Worm (Caenorhabditis elegans) whole organism, L4 larva: Measurements from ENCODE around the gene ubc-8.

Experiments
- F10B5.3 ChIP-seq: sonication (generic microtip); optimal IDR thresholded peaks from 2 replicates; lab custom pipeline; 2016; ENCODE audit warnings: mild to moderate bottlenecking, missing genetic modification characterization, missing compliant biosample characterization
- F44E2.7 ChIP-seq: fragments of 200-800 bp; sonication (Bioruptor generic); IDR thresholded peaks from 2 replicates; pipeline ENCODE4 v2.1.2; 2022; ENCODE audit warnings: missing genetic modification characterization, missing compliant biosample characterization
- F49E8.2 ChIP-seq: sonication (generic microtip); optimal IDR thresholded peaks from 2 replicates; lab custom pipeline; 2016; ENCODE audit warnings: missing compliant biosample characterization, mild to moderate bottlenecking, missing genetic modification characterization, borderline replicate concordance
- R02D3.7 ChIP-seq: fragments of 150-350 bp; sonication (generic microtip); optimal IDR thresholded peaks from 3 replicates; lab custom pipeline; 2014; ENCODE audit warnings: missing biosample characterization, missing genetic modification characterization
- Y105C5A.15 ChIP-seq: fragments of 200-800 bp; sonication (Bioruptor generic); IDR thresholded peaks from 2 replicates; pipeline ENCODE4 v1.3.6; 2022; ENCODE audit warnings: missing genetic modification characterization, missing compliant biosample characterization
- Y5F2A.4 ChIP-seq: fragments of 200-800 bp; sonication (Bioruptor generic); optimal IDR thresholded peaks from 2 replicates; lab custom pipeline; 2018; ENCODE audit warnings: mild to moderate bottlenecking, missing genetic modification characterization, missing compliant biosample characterization
- Y75B8A.6 ChIP-seq: fragments of 200-800 bp; sonication (Bioruptor generic); IDR thresholded peaks from 2 replicates; pipeline ENCODE4 v1.3.6; 2022; ENCODE audit warnings: missing genetic modification reagents, missing genetic modification characterization, missing compliant biosample characterization
- aly-2 ChIP-seq: sonication (generic microtip); optimal IDR thresholded peaks from 2 replicates; lab custom pipeline; 2018; ENCODE audit warnings: missing biosample characterization, missing genetic modification characterization
- ama-1 ChIP-seq: fragments of 150-350 bp; optimal IDR thresholded peaks from 2 replicates; lab custom pipeline; 2014; ENCODE audit warnings: inconsistent platforms, mixed read lengths
- attf-4 ChIP-seq: sonication (generic microtip); optimal IDR thresholded peaks from 3 replicates; lab custom pipeline; 2017; ENCODE audit warnings: missing biosample characterization, missing genetic modification characterization
- ceh-28 ChIP-seq: fragments of 150-350 bp; optimal IDR thresholded peaks from 2 replicates; lab custom pipeline; 2014; ENCODE audit warnings: missing biosample characterization, missing genetic modification reagents, missing genetic modification characterization
- ceh-32 ChIP-seq: sonication (generic microtip); optimal IDR thresholded peaks from 2 replicates; lab custom pipeline; 2016; ENCODE audit warnings: mild to moderate bottlenecking, missing genetic modification characterization, missing compliant biosample characterization; ENCODE audit not compliant: poor library complexity
- ces-1 ChIP-seq: fragments of 150-350 bp; sonication (generic microtip); optimal IDR thresholded peaks from 4 replicates; lab custom pipeline; 2014; ENCODE audit warnings: missing biosample characterization, missing genetic modification reagents, missing genetic modification characterization
- cey-2 ChIP-seq: sonication (generic microtip); optimal IDR thresholded peaks from 3 replicates; lab custom pipeline; 2017; ENCODE audit warnings: missing genetic modification characterization, mild to moderate bottlenecking, missing compliant biosample characterization, antibody characterized with exemption, borderline replicate concordance; ENCODE audit not compliant: insufficient read depth
- daf-19 ChIP-seq: fragments of 200-800 bp; sonication (Bioruptor generic); conservative IDR thresholded peaks from 2 replicates; pipeline ENCODE4 v1.3.6; 2022; ENCODE audit warnings: missing genetic modification characterization, missing compliant biosample characterization
- dmd-9 ChIP-seq: fragments of 200-800 bp; sonication (Bioruptor generic); IDR thresholded peaks from 2 replicates; pipeline ENCODE4 v1.3.6; 2022; ENCODE audit warnings: missing genetic modification reagents, missing genetic modification characterization, missing compliant biosample characterization
- dpl-1 ChIP-seq: fragments of 150-350 bp; optimal IDR thresholded peaks from 2 replicates; lab custom pipeline; 2014; ENCODE audit warnings: missing biosample characterization, missing genetic modification reagents, missing genetic modification characterization
- fkh-10 ChIP-seq: fragments of 150-350 bp; optimal IDR thresholded peaks from 2 replicates; lab custom pipeline; 2014; ENCODE audit warnings: missing biosample characterization, missing genetic modification reagents, missing genetic modification characterization
- gei-8 ChIP-seq: fragments of 200-800 bp; sonication (Bioruptor generic); optimal IDR thresholded peaks from 2 replicates; lab custom pipeline; 2018; ENCODE audit warnings: mild to moderate bottlenecking, missing genetic modification characterization, missing compliant biosample characterization
- hlh-30 ChIP-seq: sonication (generic microtip); optimal IDR thresholded peaks from 2 replicates; lab custom pipeline; 2017; ENCODE audit warnings: antibody characterized with exemption, mild to moderate bottlenecking, missing genetic modification characterization, missing compliant biosample characterization; ENCODE audit not compliant: insufficient read depth
- jun-1 ChIP-seq: fragments of 150-350 bp; optimal IDR thresholded peaks from 2 replicates; lab custom pipeline; 2014; ENCODE audit warnings: missing biosample characterization, missing genetic modification reagents, missing genetic modification characterization
- lim-7 ChIP-seq: fragments of 200-800 bp; sonication (Bioruptor generic); IDR thresholded peaks from 2 replicates; pipeline ENCODE4 v1.3.6; 2022; ENCODE audit warnings: missing genetic modification characterization, missing compliant biosample characterization
- lin-1 ChIP-seq: fragments of 200-800 bp; sonication (Bioruptor generic); IDR thresholded peaks from 2 replicates; pipeline ENCODE4 v1.3.6; 2022; ENCODE audit warnings: missing genetic modification reagents, missing genetic modification characterization, missing compliant biosample characterization
- lin-38 ChIP-seq: fragments of 200-800 bp; sonication (Bioruptor generic); IDR thresholded peaks from 2 replicates; pipeline ENCODE4 v1.3.6; 2022; ENCODE audit warnings: missing genetic modification reagents, missing genetic modification characterization, missing compliant biosample characterization
- lir-3 ChIP-seq: sonication (generic microtip); optimal IDR thresholded peaks from 2 replicates; lab custom pipeline; 2016; ENCODE audit warnings: mild to moderate bottlenecking, missing genetic modification characterization, missing compliant biosample characterization
- lsy-2 ChIP-seq, 2 experiments: fragments of 150-350 bp in 1 of 2; sonication (generic microtip) in 1 of 2; optimal IDR thresholded peaks; 2 replicates each; lab custom pipeline; 2014 to 2017; ENCODE audit warnings: missing biosample characterization in 2 of 2, missing genetic modification characterization in 2 of 2
- madf-5 ChIP-seq, 2 experiments: fragments of 200-800 bp; sonication (Bioruptor generic); IDR thresholded peaks; 2 replicates each; pipeline ENCODE4 v1.3.6; 2022; ENCODE audit warnings: missing compliant biosample characterization in 2 of 2, missing genetic modification characterization in 2 of 2
- madf-9 ChIP-seq: fragments of 200-800 bp; sonication (Bioruptor generic); conservative IDR thresholded peaks from 2 replicates; pipeline ENCODE4 v1.3.6; 2022; ENCODE audit warnings: missing genetic modification reagents, missing genetic modification characterization, missing compliant biosample characterization
- mdl-1 ChIP-seq, 2 experiments: fragments of 150-350 bp in 1 of 2; sonication (generic microtip) in 1 of 2; optimal IDR thresholded peaks; 2 replicates each; lab custom pipeline; 2014 to 2017; ENCODE audit warnings: missing biosample characterization in 2 of 2, missing genetic modification characterization in 2 of 2
- mdt-29 ChIP-seq: fragments of 200-800 bp; sonication (Bioruptor generic); IDR thresholded peaks from 2 replicates; pipeline ENCODE4 v1.3.6; 2022; ENCODE audit warnings: missing genetic modification reagents, missing genetic modification characterization, missing compliant biosample characterization
- mep-1 ChIP-seq: fragments of 150-350 bp; sonication (generic microtip); optimal IDR thresholded peaks from 3 replicates; lab custom pipeline; 2014; ENCODE audit warnings: missing biosample characterization, missing genetic modification characterization
- mes-2 ChIP-seq: sonication (generic microtip); optimal IDR thresholded peaks from 2 replicates; lab custom pipeline; 2016; ENCODE audit warnings: missing genotype, mild to moderate bottlenecking, missing genetic modification characterization, missing compliant biosample characterization; ENCODE audit not compliant: poor library complexity, severe bottlenecking
- nhr-10 ChIP-seq: fragments of 150-350 bp; optimal IDR thresholded peaks from 2 replicates; lab custom pipeline; 2014; ENCODE audit warnings: missing biosample characterization, missing genetic modification characterization
- nhr-11 ChIP-seq: fragments of 150-350 bp; optimal IDR thresholded peaks from 2 replicates; lab custom pipeline; 2014; ENCODE audit warnings: missing biosample characterization, missing genetic modification characterization
- nhr-111 ChIP-seq: fragments of 200-800 bp; sonication (Bioruptor generic); optimal IDR thresholded peaks from 2 replicates; lab custom pipeline; 2018; ENCODE audit warnings: mild to moderate bottlenecking, missing genetic modification characterization, missing compliant biosample characterization
- nhr-237 ChIP-seq: sonication (generic microtip); optimal IDR thresholded peaks from 2 replicates; lab custom pipeline; 2017; ENCODE audit warnings: missing biosample characterization, missing genetic modification characterization
- nhr-25 ChIP-seq: sonication (generic microtip); optimal IDR thresholded peaks from 2 replicates; lab custom pipeline; 2017; ENCODE audit warnings: missing genetic modification characterization, mild to moderate bottlenecking, missing compliant biosample characterization, antibody characterized with exemption, moderate library complexity, borderline replicate concordance; ENCODE audit not compliant: insufficient read depth
- nhr-28 ChIP-seq: fragments of 150-350 bp; optimal IDR thresholded peaks from 2 replicates; lab custom pipeline; 2014; ENCODE audit warnings: missing biosample characterization, missing genetic modification characterization
- nhr-41 ChIP-seq: fragments of 200-800 bp; sonication (Bioruptor generic); IDR thresholded peaks from 2 replicates; pipeline ENCODE4 v1.3.6; 2022; ENCODE audit warnings: missing genetic modification reagents, missing genetic modification characterization, missing compliant biosample characterization
- pha-4 ChIP-seq, 2 experiments: fragments of 150-350 bp in 1 of 2; fragments of 200-800 bp in 1 of 2; sonication (Bioruptor generic) in 1 of 2; IDR thresholded peaks in 1 of 2; optimal IDR thresholded peaks in 1 of 2; 2 replicates each; pipeline versions ENCODE4 v1.3.6 to Lab custom; 2014 to 2022; ENCODE audit warnings: missing genetic modification characterization in 2 of 2, missing genetic modification reagents in 2 of 2, missing biosample characterization in 1 of 2, missing compliant biosample characterization in 1 of 2
- php-3 ChIP-seq: fragments of 200-800 bp; sonication (Bioruptor generic); IDR thresholded peaks from 2 replicates; pipeline ENCODE4 v1.3.6; 2022; ENCODE audit warnings: missing genetic modification reagents, missing genetic modification characterization, missing compliant biosample characterization
- saeg-2 ChIP-seq: fragments of 200-800 bp; sonication (Bioruptor generic); IDR thresholded peaks from 2 replicates; pipeline ENCODE4 v1.3.6; 2022; ENCODE audit warnings: missing genetic modification reagents, missing genetic modification characterization, missing compliant biosample characterization
- sdz-12 ChIP-seq: fragments of 200-800 bp; sonication (Bioruptor generic); optimal IDR thresholded peaks from 2 replicates; lab custom pipeline; 2018; ENCODE audit warnings: mild to moderate bottlenecking, missing genetic modification characterization, missing compliant biosample characterization
- spr-3 ChIP-seq: fragments of 200-800 bp; sonication (Bioruptor generic); optimal IDR thresholded peaks from 2 replicates; lab custom pipeline; 2018; ENCODE audit warnings: mild to moderate bottlenecking, missing genetic modification characterization, missing compliant biosample characterization
- unc-39 ChIP-seq: sonication (generic microtip); optimal IDR thresholded peaks from 2 replicates; lab custom pipeline; 2017; ENCODE audit warnings: missing biosample characterization, missing genetic modification characterization
- unc-62 ChIP-seq, 3 experiments: fragments of 150-350 bp in 1 of 3; sonication (generic microtip); optimal IDR thresholded peaks in 2 of 3; peaks in 1 of 3; 1 replicate in 1 of 3; 2 replicates in 2 of 3; lab custom pipeline; 2014 to 2017; ENCODE audit warnings: missing biosample characterization in 3 of 3, missing genetic modification characterization in 3 of 3, missing genetic modification reagents in 3 of 3, missing genotype in 1 of 3
- vab-7 ChIP-seq: fragments of 200-800 bp; sonication (Bioruptor generic); IDR thresholded peaks from 2 replicates; pipeline ENCODE4 v1.3.6; 2022; ENCODE audit warnings: missing genetic modification reagents, missing genetic modification characterization, missing compliant biosample characterization
- zfp-2 ChIP-seq: sonication (generic microtip); optimal IDR thresholded peaks from 2 replicates; lab custom pipeline; 2016; ENCODE audit warnings: mild to moderate bottlenecking, missing genetic modification characterization, missing compliant biosample characterization
- zfp-3 ChIP-seq: fragments of 200-800 bp; sonication (Bioruptor generic); conservative IDR thresholded peaks from 2 replicates; pipeline ENCODE4 v1.3.6; 2022; ENCODE audit warnings: missing genetic modification reagents, missing genetic modification characterization, missing compliant biosample characterization
- zip-2 ChIP-seq: fragments of 150-350 bp; optimal IDR thresholded peaks from 2 replicates; lab custom pipeline; 2014; ENCODE audit warnings: missing biosample characterization, missing genetic modification characterization

ubc-8 gene

ce11 chrIV:2725784-2726183 is 18.7 kb upstream of the ubc-8 start, which contains the start of gene ubxn-2 (continued):
- TF ChIP-seq cey-2 (tag; lab: Kevin White, UChicago) (no peak), mdl-1 (tag; optimal IDR thresholded peaks at IDR 0.05; lab: Kevin White, UChicago) (peak in 1 of 2 experiments; percentile 52), mep-1 (tag; lab: Kevin White, UChicago) (peak; percentile 79), spr-3 (GFP tag; lab: Kevin White, UChicago) (peak; percentile 32), nhr-28 (tag; lab: Kevin White, UChicago) (peak; percentile 43), pha-4 (GFP tag; IDR thresholded peaks at IDR 0.05; lab: Robert Waterston, UW) (peak; percentile 67), pha-4 (tag; optimal IDR thresholded peaks at IDR 0.05; lab: Kevin White, UChicago) (no peak), lin-1 (GFP tag; lab: Robert Waterston, UW) (no peak), nhr-11 (tag; lab: Kevin White, UChicago) (peak; percentile 24), madf-5 (GFP tag; IDR thresholded peaks at IDR 0.05; lab: Robert Waterston, UW) (no peak), unc-62 (GFP tag; optimal IDR thresholded peaks at IDR 0.05 in 1 of 2; lab: Kevin White, UChicago) (no peak), unc-62 (tag; optimal IDR thresholded peaks at IDR 0.05; lab: Kevin White, UChicago) (no peak), zfp-2 (tag; lab: Kevin White, UChicago) (no peak), fkh-10 (GFP tag; lab: Kevin White, UChicago) (peak; percentile 34), dpl-1 (GFP tag; lab: Kevin White, UChicago) (peak; percentile 83), ceh-32 (no peak), hlh-30 (tag; lab: Kevin White, UChicago) (peak; percentile 67), vab-7 (no peak), nhr-237 (tag; lab: Kevin White, UChicago) (no peak), R02D3.7 (no peak), saeg-2 (GFP tag; lab: Robert Waterston, UW) (no peak), daf-19 (GFP tag; lab: Robert Waterston, UW) (no peak), mdt-29 (GFP tag; lab: Robert Waterston, UW) (no peak), lin-38 (peak; percentile 85), nhr-41 (GFP tag; lab: Robert Waterston, UW) (no peak), ces-1 (GFP tag; lab: Kevin White, UChicago) (no peak), zip-2 (tag; lab: Kevin White, UChicago) (no peak), lim-7 (GFP tag; lab: Robert Waterston, UW) (no peak), jun-1 (tag; lab: Kevin White, UChicago) (peak; percentile 35), Y105C5A.15 (GFP tag; lab: Robert Waterston, UW) (no peak), ceh-28 (tag; lab: Kevin White, UChicago) (no peak), F49E8.2 (tag; lab: Kevin White, UChicago) (no peak), lsy-2 (tag; optimal IDR thresholded peaks at IDR 0.05; lab: Kevin White, UChicago) (peak in 1 of 2 experiments; percentile 89), F10B5.3 (tag; lab: Kevin White, UChicago) (peak; percentile 25), nhr-10 (tag; lab: Kevin White, UChicago) (no peak), php-3 (GFP tag; lab: Robert Waterston, UW) (no peak), Y75B8A.6 (GFP tag; lab: Robert Waterston, UW) (no peak), sdz-12 (no peak), madf-9 (GFP tag; lab: Robert Waterston, UW) (no peak), Y5F2A.4 (GFP tag; lab: Kevin White, UChicago) (no peak), gei-8 (no peak), F44E2.7 (no peak), nhr-25 (tag; lab: Kevin White, UChicago) (peak; percentile 15), zfp-3 (GFP tag; lab: Robert Waterston, UW) (no peak; the same call in 1 of the 2 replicates), attf-4 (tag; lab: Kevin White, UChicago) (no peak), aly-2 (tag; lab: Kevin White, UChicago) (no peak), nhr-111 (GFP tag; lab: Kevin White, UChicago) (no peak), unc-39 (no peak), ama-1 (lab: Kevin White, UChicago) (no peak), dmd-9 (GFP tag; lab: Robert Waterston, UW) (0 out of 2 replicates have a peak, but pooled peaks have one; percentile 43), mes-2 (tag; lab: Kevin White, UChicago) (peak; percentile 92), lir-3 (tag; lab: Kevin White, UChicago) (no peak)
